Worm (Caenorhabditis elegans) whole organism, midembryonic: Measurements from ENCODE around the gene F56F10.1.
A peak's percentile ranks its signal among the peaks of the same experiment; 100 is the strongest.

Experiments
- T22C8.4 ChIP-seq: fragments of 200-800 bp; sonication (Bioruptor generic); IDR thresholded peaks from 2 replicates; pipeline ENCODE4 v1.3.6; 2022; ENCODE audit warnings: missing genetic modification characterization, missing compliant biosample characterization
- cog-1 ChIP-seq: sonication (generic microtip); optimal IDR thresholded peaks from 2 replicates; lab custom pipeline; 2016; ENCODE audit warnings: missing genetic modification characterization, missing compliant biosample characterization
- flt-1 ChIP-seq: fragments of 200-800 bp; sonication (Bioruptor generic); IDR thresholded peaks from 2 replicates; pipeline ENCODE4 v1.3.6; 2022; ENCODE audit warnings: missing genetic modification characterization, missing compliant biosample characterization
- klf-2 ChIP-seq: fragments of 200-800 bp; sonication (Bioruptor generic); conservative IDR thresholded peaks from 2 replicates; pipeline ENCODE4 v1.3.6; 2022; ENCODE audit warnings: missing genetic modification reagents, missing genetic modification characterization, missing compliant biosample characterization
- med-1 ChIP-seq: sonication (generic microtip); optimal IDR thresholded peaks from 2 replicates; lab custom pipeline; 2017; ENCODE audit warnings: missing genetic modification characterization, mild to moderate bottlenecking, missing compliant biosample characterization, antibody characterized with exemption, missing genetic modification reagents; ENCODE audit not compliant: insufficient read depth
- ref-1 ChIP-seq: fragments of 200-800 bp; sonication (Bioruptor generic); conservative IDR thresholded peaks from 2 replicates; pipeline ENCODE4 v1.3.6; 2022; ENCODE audit warnings: missing genetic modification reagents, missing genetic modification characterization, missing compliant biosample characterization
- tab-1 ChIP-seq: fragments of 200-800 bp; sonication (Bioruptor generic); IDR thresholded peaks from 2 replicates; pipeline ENCODE4 v1.3.6; 2022; ENCODE audit warnings: missing genetic modification characterization, missing compliant biosample characterization
- ztf-23 ChIP-seq: fragments of 200-800 bp; sonication (Bioruptor generic); IDR thresholded peaks from 2 replicates; pipeline ENCODE4 v1.3.6; 2022; ENCODE audit warnings: missing genetic modification reagents, missing genetic modification characterization, missing compliant biosample characterization
- ztf-29 ChIP-seq: fragments of 200-800 bp; sonication (Bioruptor generic); IDR thresholded peaks from 2 replicates; pipeline ENCODE4 v1.3.6; 2022; ENCODE audit warnings: missing genetic modification reagents, missing genetic modification characterization, missing compliant biosample characterization

F56F10.1 gene

DNA sequence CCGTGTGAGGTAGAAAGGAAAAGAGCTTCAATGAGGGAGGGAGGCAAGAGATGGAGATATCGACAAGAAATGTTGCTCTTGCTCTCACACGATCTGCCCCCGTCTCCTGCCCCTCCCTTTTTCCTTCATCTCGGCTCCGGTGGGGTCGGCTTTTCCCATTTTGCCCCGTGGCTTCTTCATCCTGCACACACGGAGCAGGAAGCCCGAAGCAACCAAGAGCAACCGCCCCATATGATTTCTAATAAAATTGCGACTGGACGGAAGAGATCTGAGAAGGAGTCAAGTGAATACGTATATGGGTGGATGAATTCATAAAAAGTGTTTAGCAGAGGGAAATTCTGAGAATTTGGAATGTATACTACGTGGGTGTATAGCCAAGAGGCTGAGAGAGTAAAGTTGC, 27.8 kb upstream of the F56F10.1 start:
- TF ChIP-seq ref-1 (GFP tag; lab: Robert Waterston, UW) (no peak), T22C8.4 (GFP tag; lab: Robert Waterston, UW) (no peak), cog-1 (no peak), klf-2 (GFP tag; lab: Robert Waterston, UW) (no peak), med-1 (GFP tag; lab: Kevin White, UChicago) (no peak), tab-1 (GFP tag; lab: Robert Waterston, UW) (no peak), ztf-23 (GFP tag; lab: Robert Waterston, UW) (no peak; the same call in 1 of the 2 replicates)

DNA sequence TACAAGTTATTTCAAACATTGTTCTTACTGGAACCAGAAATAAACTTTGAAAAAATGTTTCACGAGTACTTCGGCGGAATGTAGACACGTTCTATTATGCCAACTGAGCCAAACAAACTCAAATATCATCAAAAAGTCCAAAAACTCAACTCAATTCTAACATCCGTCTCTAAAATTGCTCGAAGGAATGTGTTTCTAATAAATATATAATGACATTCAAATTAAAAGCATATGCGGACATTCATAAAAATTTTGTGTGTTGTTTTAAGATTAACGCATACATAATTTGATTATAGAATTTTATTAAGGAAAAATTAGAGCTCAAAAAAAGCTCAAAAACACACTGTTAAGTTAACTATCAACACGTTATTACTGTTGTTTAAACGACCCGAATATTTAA, 27.0 kb upstream of the F56F10.1 start:
- TF ChIP-seq flt-1 (GFP tag; lab: Robert Waterston, UW), result no peak
- no peak for TF ChIP-seq cog-1
- TF ChIP-seq ref-1 (GFP tag; lab: Robert Waterston, UW), result no peak
- TF ChIP-seq med-1 (GFP tag; lab: Kevin White, UChicago), result no peak

DNA sequence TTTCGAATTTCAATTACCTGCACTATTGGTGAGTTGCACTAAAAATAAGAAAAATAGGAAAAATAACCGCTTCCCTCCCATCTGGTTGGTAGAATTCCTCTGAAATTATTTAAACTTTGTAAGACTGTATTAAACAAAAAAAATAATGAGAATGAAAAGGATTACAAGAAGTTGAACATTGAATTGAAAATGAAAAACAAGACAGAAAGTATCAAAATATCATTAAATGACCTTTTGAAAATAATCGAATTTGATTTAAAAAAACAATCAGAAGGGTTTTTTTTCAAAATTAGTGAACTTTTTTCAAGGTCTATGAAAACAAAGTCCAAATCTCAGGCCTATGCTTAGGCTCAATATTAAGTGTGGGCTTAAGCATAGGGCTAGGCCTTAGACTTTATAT, 21.0 kb upstream of the F56F10.1 start, which contains the start of gene igcm-1:
TSS of gene igcm-1 (minus strand) at position 101 of the 400 bp plus-strand sequence.
- TF ChIP-seq ztf-29 (GFP tag; lab: Robert Waterston, UW) (no peak), tab-1 (GFP tag; lab: Robert Waterston, UW) (no peak), klf-2 (GFP tag; lab: Robert Waterston, UW) (no peak), flt-1 (GFP tag; lab: Robert Waterston, UW) (no peak), ztf-23 (GFP tag; lab: Robert Waterston, UW) (no peak), cog-1 (no peak), T22C8.4 (GFP tag; lab: Robert Waterston, UW) (no peak), ref-1 (GFP tag; lab: Robert Waterston, UW) (no peak), med-1 (GFP tag; lab: Kevin White, UChicago) (no peak)

DNA sequence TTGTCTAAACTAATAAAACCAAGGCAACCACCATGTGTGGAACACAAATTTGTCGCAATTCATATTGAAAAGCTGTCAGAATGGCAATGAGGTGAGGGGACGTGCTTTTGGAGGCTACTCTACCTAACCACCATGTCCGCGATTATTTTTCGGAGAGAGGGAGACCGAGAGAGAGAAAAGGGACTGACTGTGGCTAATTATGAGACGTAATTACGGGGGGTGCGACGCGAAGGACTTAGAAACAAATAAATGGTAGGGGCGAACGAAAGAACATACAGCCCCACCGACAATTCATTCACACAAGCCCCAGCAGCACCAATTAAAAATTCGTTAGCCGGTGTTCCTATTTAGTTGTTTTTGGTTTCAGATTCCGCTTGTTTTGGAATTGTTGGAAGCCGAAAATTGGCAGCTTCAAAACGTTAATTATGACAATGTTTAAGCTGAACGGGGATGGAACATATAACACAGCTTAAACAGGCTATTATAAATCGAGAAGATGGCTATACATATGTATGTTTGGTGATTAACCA, 19.6 kb upstream of the F56F10.1 start:
- TF ChIP-seq ref-1 (GFP tag; lab: Robert Waterston, UW) (no peak), klf-2 (GFP tag; lab: Robert Waterston, UW) (no peak), cog-1 (no peak), ztf-23 (GFP tag; lab: Robert Waterston, UW) (no peak), T22C8.4 (GFP tag; lab: Robert Waterston, UW) (no peak), tab-1 (GFP tag; lab: Robert Waterston, UW) (0 out of 2 replicates have a peak, but pooled peaks have one; percentile 43), med-1 (GFP tag; lab: Kevin White, UChicago) (no peak), ztf-29 (GFP tag; lab: Robert Waterston, UW) (no peak)

DNA sequence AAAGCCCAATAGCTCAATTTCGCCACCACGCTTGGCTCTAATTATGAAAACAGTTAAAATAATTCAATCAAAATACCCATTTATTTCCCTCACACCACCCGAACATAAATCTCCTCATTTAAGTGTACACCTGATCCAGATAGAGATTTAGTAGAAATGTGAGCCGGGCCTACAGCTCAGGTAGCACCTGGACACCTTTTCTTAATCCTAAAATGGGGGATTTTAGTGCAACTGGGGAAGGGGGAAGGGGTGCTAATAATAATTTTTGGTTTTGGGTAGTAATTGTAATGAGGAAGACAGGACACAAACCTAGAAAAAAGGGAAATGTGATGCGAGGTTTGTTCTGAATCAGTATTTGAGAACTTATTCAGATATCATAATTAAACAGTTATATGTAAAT, 18.8 kb upstream of the F56F10.1 start:
- no peak for TF ChIP-seq T22C8.4 (GFP tag; lab: Robert Waterston, UW)
- no peak for TF ChIP-seq cog-1
- TF ChIP-seq klf-2 (GFP tag; lab: Robert Waterston, UW), result no peak
- TF ChIP-seq ref-1 (GFP tag; lab: Robert Waterston, UW), result no peak
- TF ChIP-seq tab-1 (GFP tag; lab: Robert Waterston, UW), result no peak
- no peak for TF ChIP-seq ztf-29 (GFP tag; lab: Robert Waterston, UW)
- TF ChIP-seq med-1 (GFP tag; lab: Kevin White, UChicago), result no peak

DNA sequence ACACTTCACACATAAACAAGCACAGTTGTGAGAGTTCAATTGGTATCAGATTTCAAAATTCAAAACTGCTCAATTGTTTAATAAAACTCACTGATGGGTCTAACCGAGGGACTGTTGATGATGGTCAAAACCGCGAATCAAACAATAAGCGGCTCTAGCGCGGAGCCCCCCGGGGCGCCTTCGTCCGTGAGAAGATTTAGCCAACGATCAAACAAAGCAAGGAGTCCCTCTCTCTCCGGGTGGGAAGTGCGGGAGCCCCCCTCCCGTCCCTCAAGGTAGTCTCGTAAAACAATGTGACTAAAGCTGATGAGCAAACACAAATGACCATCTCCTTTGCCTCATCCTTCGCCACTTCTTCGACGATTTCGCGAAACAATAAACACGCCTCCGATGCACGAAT, 14.7 kb upstream of the F56F10.1 start:
- no peak for TF ChIP-seq klf-2 (GFP tag; lab: Robert Waterston, UW)
- peak; percentile 6; the same call in 1 of the 2 replicates for TF ChIP-seq ztf-29 (GFP tag; lab: Robert Waterston, UW)
- TF ChIP-seq T22C8.4 (GFP tag; lab: Robert Waterston, UW), result no peak

DNA sequence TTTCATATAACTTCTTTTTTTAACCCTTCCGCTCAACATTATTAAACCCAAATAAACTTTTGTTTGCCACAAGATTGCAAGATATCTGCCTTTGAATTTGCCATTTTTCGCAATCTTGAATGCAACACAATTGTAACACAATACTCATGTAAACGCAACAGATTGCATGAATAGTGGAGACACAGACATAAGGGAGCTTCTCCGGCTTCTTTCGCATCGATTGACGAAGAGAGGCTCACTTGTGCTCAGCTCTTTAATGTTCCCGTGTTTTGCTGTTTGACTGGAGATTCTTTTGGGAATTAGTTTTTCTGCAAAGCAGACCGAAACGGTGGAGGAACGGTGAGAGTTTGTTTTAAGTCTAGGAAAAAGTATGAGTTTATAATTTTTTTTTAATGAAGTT, 13.0 kb upstream of the F56F10.1 start, which contains the start of gene F56F10.2:
TSS of gene F56F10.2 (plus strand) at position 215 of the 400 bp plus-strand sequence.
- TF ChIP-seq ztf-23 (GFP tag; lab: Robert Waterston, UW) (no peak), T22C8.4 (GFP tag; lab: Robert Waterston, UW) (no peak), flt-1 (GFP tag; lab: Robert Waterston, UW) (no peak), ztf-29 (GFP tag; lab: Robert Waterston, UW) (no peak), tab-1 (GFP tag; lab: Robert Waterston, UW) (no peak), cog-1 (no peak), med-1 (GFP tag; lab: Kevin White, UChicago) (no peak), klf-2 (GFP tag; lab: Robert Waterston, UW) (no peak), ref-1 (GFP tag; lab: Robert Waterston, UW) (no peak)

DNA sequence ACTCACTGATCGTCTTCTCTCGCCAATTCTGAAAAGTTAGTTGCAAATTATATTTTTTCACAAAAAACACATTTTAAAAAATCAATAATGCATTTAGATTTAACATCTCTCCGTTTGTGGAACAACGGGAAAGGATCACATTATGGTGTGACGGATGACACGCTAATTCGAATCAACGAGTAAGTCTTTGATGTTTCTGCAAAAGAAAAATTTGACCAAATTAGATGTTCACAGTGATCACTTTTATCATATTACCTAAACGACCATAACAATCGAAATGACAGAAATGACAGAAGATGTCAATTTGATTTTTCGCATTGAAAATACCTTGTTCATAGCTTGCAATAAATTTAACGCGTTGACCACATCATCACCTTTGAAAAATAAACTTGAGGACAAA, 11.0 kb upstream of the F56F10.1 start:
- no peak for TF ChIP-seq T22C8.4 (GFP tag; lab: Robert Waterston, UW)
- no peak for TF ChIP-seq ztf-23 (GFP tag; lab: Robert Waterston, UW)
- no peak for TF ChIP-seq ref-1 (GFP tag; lab: Robert Waterston, UW)
- TF ChIP-seq cog-1, result no peak
- no peak for TF ChIP-seq tab-1 (GFP tag; lab: Robert Waterston, UW)
- no peak for TF ChIP-seq klf-2 (GFP tag; lab: Robert Waterston, UW)
- no peak for TF ChIP-seq flt-1 (GFP tag; lab: Robert Waterston, UW)

DNA sequence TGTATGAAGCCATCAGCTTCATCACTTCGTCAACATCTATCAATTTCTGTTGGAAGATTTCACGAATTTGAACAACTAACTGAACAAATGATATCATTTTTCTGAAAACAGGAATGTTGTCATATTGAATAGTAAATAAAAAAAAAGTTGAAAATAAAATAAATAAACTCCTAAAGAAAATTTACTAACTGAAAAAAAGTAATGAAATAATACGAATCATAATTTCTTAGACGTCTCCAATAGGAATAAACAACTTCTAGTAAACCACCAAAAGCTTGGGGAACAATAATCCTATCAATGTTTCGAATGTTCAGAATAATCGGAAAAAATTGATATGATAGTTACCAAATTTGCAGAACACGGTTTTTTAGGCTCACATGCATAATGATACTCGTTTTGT, 8.9 kb upstream of the F56F10.1 start, which contains the start of gene cdo-1:
TSS of gene cdo-1 (minus strand) at position 101 of the 400 bp plus-strand sequence.
- no peak for TF ChIP-seq tab-1 (GFP tag; lab: Robert Waterston, UW)
- TF ChIP-seq flt-1 (GFP tag; lab: Robert Waterston, UW), result no peak
- no peak for TF ChIP-seq cog-1
- no peak for TF ChIP-seq ref-1 (GFP tag; lab: Robert Waterston, UW)
- TF ChIP-seq med-1 (GFP tag; lab: Kevin White, UChicago), result no peak
- no peak for TF ChIP-seq ztf-23 (GFP tag; lab: Robert Waterston, UW)
- TF ChIP-seq klf-2 (GFP tag; lab: Robert Waterston, UW), result no peak
- no peak for TF ChIP-seq T22C8.4 (GFP tag; lab: Robert Waterston, UW)
- no peak for TF ChIP-seq ztf-29 (GFP tag; lab: Robert Waterston, UW)
